Worm (Caenorhabditis elegans) whole organism, late embryonic: ENCODE measurements around the gene selt-1.1.

Source experiments
- F13H6.1 ChIP-seq: sonication (generic microtip); optimal IDR thresholded peaks from 2 replicates; lab custom pipeline; 2016; ENCODE audit warnings: missing genetic modification characterization, missing compliant biosample characterization
- ama-1 ChIP-seq: fragments of 150-350 bp; optimal IDR thresholded peaks from 2 replicates; lab custom pipeline; 2014
- dmd-4 ChIP-seq: sonication (generic microtip); optimal IDR thresholded peaks from 2 replicates; lab custom pipeline; 2016; ENCODE audit warnings: borderline replicate concordance, missing genetic modification characterization, missing compliant biosample characterization
- fax-1 ChIP-seq: sonication (generic microtip); optimal IDR thresholded peaks from 2 replicates; lab custom pipeline; 2016; ENCODE audit warnings: missing genotype, missing genetic modification characterization, missing compliant biosample characterization
- nhr-232 ChIP-seq: sonication (generic microtip); optimal IDR thresholded peaks from 2 replicates; lab custom pipeline; 2016; ENCODE audit warnings: missing genetic modification characterization, missing compliant biosample characterization
- pha-4 ChIP-seq: fragments of 150-350 bp; optimal IDR thresholded peaks from 2 replicates; lab custom pipeline; 2018; ENCODE audit warnings: missing biosample characterization, missing genetic modification reagents, missing genetic modification characterization
- tbx-2 ChIP-seq: sonication (generic microtip); optimal IDR thresholded peaks from 2 replicates; lab custom pipeline; 2016; ENCODE audit warnings: missing genetic modification characterization, missing compliant biosample characterization
- ttx-3 ChIP-seq: sonication (generic microtip); optimal IDR thresholded peaks from 2 replicates; lab custom pipeline; 2016; ENCODE audit warnings: missing genetic modification reagents, missing genetic modification characterization, missing compliant biosample characterization

- TF ChIP-seq fax-1: no peak
- TF ChIP-seq dmd-4 (tag; lab: Kevin White, UChicago): no peak
- no peak for TF ChIP-seq ttx-3 (tag; lab: Kevin White, UChicago)
- TF ChIP-seq nhr-232 (tag; lab: Kevin White, UChicago): no peak
- no peak for TF ChIP-seq F13H6.1 (tag; lab: Kevin White, UChicago)
- TF ChIP-seq pha-4: no peak
- no peak for TF ChIP-seq ama-1 (lab: Kevin White, UChicago)
- TF ChIP-seq tbx-2: no peak
These were observed 25.9 kb upstream of the selt-1.1 start, which contains the start of gene frm-3 for ce11 chrX:11572205-11572604.
